Fruit fly (Drosophila melanogaster) whole organism, embryonic: ENCODE measurements around the gene CG3149.

Experiments
- Awh ChIP-seq: fragments of 200-800 bp; sonication (Bioruptor generic); IDR thresholded peaks from 2 replicates; pipeline ENCODE4, ENCODE4 v1.3.6; 2022; ENCODE audit warnings: missing biosample characterization, missing genetic modification characterization
- BEAF-32 ChIP-seq: fragments of 200-800 bp; sonication (Bioruptor generic); optimal IDR thresholded peaks from 3 replicates; lab custom pipeline; 2017; ENCODE audit warnings: missing biosample characterization, missing genetic modification characterization, mild to moderate bottlenecking, moderate library complexity, missing genetic modification reagents
- CG12219 ChIP-seq: fragments of 200-800 bp; sonication (Bioruptor generic); optimal IDR thresholded peaks from 3 replicates; lab custom pipeline; 2018; ENCODE audit warnings: missing biosample characterization, mild to moderate bottlenecking, missing genetic modification characterization
- CG14014 ChIP-seq: fragments of 200-800 bp; sonication (Bioruptor generic); IDR thresholded peaks from 2 replicates; pipeline ENCODE4 v1.3.6; 2022; ENCODE audit warnings: missing biosample characterization, missing genetic modification characterization
- CG1647 ChIP-seq: fragments of 200-800 bp; sonication (Bioruptor generic); optimal IDR thresholded peaks from 3 replicates; lab custom pipeline; 2016; ENCODE audit warnings: missing biosample characterization, missing genetic modification characterization
- CG16863 ChIP-seq: fragments of 200-800 bp; sonication (Bioruptor generic); optimal IDR thresholded peaks from 3 replicates; lab custom pipeline; 2016; ENCODE audit warnings: missing biosample characterization, missing genetic modification characterization
- CG17186 ChIP-seq: fragments of 200-800 bp; sonication (Bioruptor generic); optimal IDR thresholded peaks from 3 replicates; lab custom pipeline; 2017; ENCODE audit warnings: missing biosample characterization, missing genetic modification reagents, missing genetic modification characterization
- CG18619 ChIP-seq: fragments of 200-800 bp; sonication (Bioruptor generic); optimal IDR thresholded peaks from 3 replicates; lab custom pipeline; 2017; ENCODE audit warnings: missing biosample characterization, mild to moderate bottlenecking, missing genetic modification characterization
- CG2120 ChIP-seq: fragments of 200-800 bp; sonication (Bioruptor generic); optimal IDR thresholded peaks from 3 replicates; lab custom pipeline; 2016; ENCODE audit warnings: missing biosample characterization, missing genetic modification characterization
- CG2678 ChIP-seq: fragments of 200-800 bp; sonication (Bioruptor generic); optimal IDR thresholded peaks from 3 replicates; lab custom pipeline; 2019; ENCODE audit warnings: missing biosample characterization, mild to moderate bottlenecking, missing genetic modification characterization, moderate library complexity
- CG2712 ChIP-seq: fragments of 200-800 bp; optimal IDR thresholded peaks from 3 replicates; lab custom pipeline; 2019; ENCODE audit warnings: missing biosample characterization, mild to moderate bottlenecking, missing genetic modification characterization, moderate library complexity
- CG32532 ChIP-seq: fragments of 200-800 bp; sonication (Bioruptor generic); IDR thresholded peaks from 2 replicates; pipeline ENCODE4 v1.3.6; 2022; ENCODE audit warnings: missing biosample characterization, missing genetic modification characterization
- CG34422 ChIP-seq: fragments of 200-800 bp; sonication (Bioruptor generic); IDR thresholded peaks from 3 replicates; pipeline ENCODE4 v1.3.6; 2022; ENCODE audit warnings: missing biosample characterization, missing genetic modification characterization
- CG7271 ChIP-seq: fragments of 200-800 bp; sonication (Bioruptor generic); optimal IDR thresholded peaks from 2 replicates; lab custom pipeline; 2018; ENCODE audit warnings: missing biosample characterization, mild to moderate bottlenecking, missing genetic modification characterization, moderate library complexity
- CG7987 ChIP-seq: fragments of 200-800 bp; sonication (Bioruptor generic); optimal IDR thresholded peaks from 2 replicates; lab custom pipeline; 2018; ENCODE audit warnings: missing biosample characterization, mild to moderate bottlenecking, missing genetic modification characterization, moderate library complexity
- CG8944 ChIP-seq: fragments of 200-800 bp; sonication (Bioruptor generic); optimal IDR thresholded peaks from 3 replicates; lab custom pipeline; 2016; ENCODE audit warnings: missing biosample characterization, missing genetic modification characterization
- CG9609 ChIP-seq: fragments of 200-800 bp; sonication (Bioruptor generic); optimal IDR thresholded peaks from 3 replicates; lab custom pipeline; 2016; ENCODE audit warnings: missing biosample characterization, missing genetic modification characterization
- CrebB ChIP-seq: fragments of 200-800 bp; sonication (Bioruptor generic); optimal IDR thresholded peaks from 3 replicates; lab custom pipeline; 2018; ENCODE audit warnings: missing biosample characterization, mild to moderate bottlenecking, missing genetic modification characterization
- Fer2 ChIP-seq: fragments of 200-800 bp; sonication (Bioruptor generic); optimal IDR thresholded peaks from 2 replicates; lab custom pipeline; 2018; ENCODE audit warnings: missing biosample characterization, mild to moderate bottlenecking, missing genetic modification characterization, moderate library complexity
- HLH3B ChIP-seq: fragments of 200-800 bp; sonication (Bioruptor generic); IDR thresholded peaks from 2 replicates; pipeline ENCODE4 v1.3.6; 2022; ENCODE audit warnings: missing biosample characterization, missing genetic modification characterization
- Hr3 ChIP-seq: fragments of 200-800 bp; sonication (Bioruptor generic); optimal IDR thresholded peaks from 3 replicates; lab custom pipeline; 2016; ENCODE audit warnings: missing biosample characterization, missing genetic modification characterization
- Med ChIP-seq: fragments of 200-800 bp; sonication (Bioruptor generic); peaks from one replicate; lab custom pipeline; 2016; ENCODE audit warnings: missing biosample characterization, missing genetic modification characterization, mild to moderate bottlenecking, inconsistent platforms, moderate library complexity
- Pdp1 ChIP-seq, 2 experiments: fragments of 200-800 bp; sonication (Bioruptor generic); optimal IDR thresholded peaks; 3 replicates each; lab custom pipeline; 2016; ENCODE audit warnings: missing biosample characterization in 2 of 2, missing genetic modification characterization in 2 of 2, mild to moderate bottlenecking in 1 of 2, moderate library complexity in 1 of 2
- Poxn ChIP-seq: fragments of 200-800 bp; sonication (Bioruptor generic); IDR thresholded peaks from 2 replicates; pipeline ENCODE4 v1.3.6; 2022; ENCODE audit warnings: missing biosample characterization, missing genetic modification characterization
- Ravus ChIP-seq: fragments of 200-800 bp; sonication (Bioruptor generic); IDR thresholded peaks from 2 replicates; pipeline ENCODE4 v1.3.6; 2022; ENCODE audit warnings: missing biosample characterization, missing genetic modification characterization
- Rfx ChIP-seq: fragments of 200-800 bp; sonication (Bioruptor generic); IDR thresholded peaks from 2 replicates; pipeline ENCODE4 v1.3.6; 2022; ENCODE audit warnings: missing biosample characterization, missing genetic modification characterization
- Scr ChIP-seq: fragments of 200-800 bp; sonication (Bioruptor generic); IDR thresholded peaks from 2 replicates; pipeline ENCODE4 v1.3.6; 2022; ENCODE audit warnings: missing biosample characterization, missing genetic modification characterization; ENCODE audit not compliant: partially characterized antibody
- Xbp1 ChIP-seq: fragments of 200-800 bp; sonication (Bioruptor generic); optimal IDR thresholded peaks from 3 replicates; lab custom pipeline; 2016; ENCODE audit warnings: missing biosample characterization, mild to moderate bottlenecking, missing genetic modification characterization
- ab ChIP-seq: fragments of 200-800 bp; sonication (Bioruptor generic); optimal IDR thresholded peaks from 2 replicates; lab custom pipeline; 2016; ENCODE audit warnings: missing biosample characterization, missing genetic modification characterization
- al ChIP-seq: fragments of 200-800 bp; sonication (Bioruptor generic); IDR thresholded peaks from 2 replicates; pipeline ENCODE4 v1.3.6; 2022; ENCODE audit warnings: missing biosample characterization, missing genetic modification characterization
- amos ChIP-seq: fragments of 200-800 bp; sonication (Bioruptor generic); IDR thresholded peaks from 2 replicates; pipeline ENCODE4 v1.3.6; 2022; ENCODE audit warnings: missing biosample characterization, missing genetic modification characterization; ENCODE audit not compliant: partially characterized antibody
- bbx ChIP-seq: fragments of 200-800 bp; sonication (Bioruptor generic); IDR thresholded peaks from 2 replicates; pipeline ENCODE4 v1.3.6; 2022; ENCODE audit warnings: missing biosample characterization, missing genetic modification characterization; ENCODE audit not compliant: partially characterized antibody
- bigmax ChIP-seq: fragments of 200-800 bp; sonication (Bioruptor generic); optimal IDR thresholded peaks from 2 replicates; lab custom pipeline; 2018; ENCODE audit warnings: missing biosample characterization, mild to moderate bottlenecking, missing genetic modification characterization
- bowl ChIP-seq: fragments of 200-800 bp; sonication (Bioruptor generic); IDR thresholded peaks from 2 replicates; pipeline ENCODE4 v1.3.6; 2022; ENCODE audit warnings: missing biosample characterization, missing genetic modification characterization
- dmrt99B ChIP-seq: fragments of 200-800 bp; sonication (Bioruptor generic); optimal IDR thresholded peaks from 2 replicates; lab custom pipeline; 2018; ENCODE audit warnings: missing biosample characterization, mild to moderate bottlenecking, missing genetic modification characterization, moderate library complexity
- dpn ChIP-seq, 2 experiments: fragments of 200-800 bp; sonication (Bioruptor generic); optimal IDR thresholded peaks; 3 replicates each; lab custom pipeline; 2016; ENCODE audit warnings: missing biosample characterization in 2 of 2, missing genetic modification characterization in 2 of 2
- ftz-f1 ChIP-seq: fragments of 200-800 bp; sonication (Bioruptor generic); optimal IDR thresholded peaks from 2 replicates; lab custom pipeline; 2016; ENCODE audit warnings: missing biosample characterization, missing genetic modification characterization
- gsb-n ChIP-seq: fragments of 200-800 bp; sonication (Bioruptor generic); optimal IDR thresholded peaks from 3 replicates; lab custom pipeline; 2018; ENCODE audit warnings: missing biosample characterization, mild to moderate bottlenecking, missing genetic modification characterization
- jumu ChIP-seq: fragments of 200-800 bp; sonication (Bioruptor generic); optimal IDR thresholded peaks from 3 replicates; lab custom pipeline; 2016; ENCODE audit warnings: missing biosample characterization, missing genetic modification characterization
- kni ChIP-seq: fragments of 200-800 bp; sonication (Bioruptor generic); optimal IDR thresholded peaks from 3 replicates; lab custom pipeline; 2017; ENCODE audit warnings: mild to moderate bottlenecking, missing biosample characterization, missing genetic modification reagents, missing genetic modification characterization
- prd ChIP-seq, 3 experiments: fragments of >200 bp in 2 of 3; fragments of 200-800 bp in 1 of 3; sonication (Bioruptor generic) in 1 of 3; optimal IDR thresholded peaks in 2 of 3; IDR thresholded peaks in 1 of 3; 2 replicates in 2 of 3; 3 replicates in 1 of 3; pipeline versions ENCODE4 v1.3.6 to Lab custom; 2017 to 2022; ENCODE audit warnings: missing biosample characterization in 1 of 3, missing genetic modification characterization in 1 of 3
- ro ChIP-seq: fragments of 200-800 bp; sonication (Bioruptor generic); IDR thresholded peaks from 2 replicates; pipeline ENCODE4 v1.3.6; 2022; ENCODE audit warnings: missing biosample characterization, missing genetic modification characterization
- sc ChIP-seq, 3 experiments: fragments of >200 bp in 2 of 3; fragments of 200-800 bp in 1 of 3; sonication (Bioruptor generic) in 1 of 3; optimal IDR thresholded peaks; 2 replicates in 2 of 3; 3 replicates in 1 of 3; lab custom pipeline; 2017; ENCODE audit warnings: mild to moderate bottlenecking in 1 of 3, missing biosample characterization in 1 of 3, missing genetic modification characterization in 1 of 3, missing genetic modification reagents in 1 of 3
- trh ChIP-seq: fragments of 200-800 bp; sonication (Bioruptor generic); optimal IDR thresholded peaks from 2 replicates; lab custom pipeline; 2016; ENCODE audit warnings: missing biosample characterization, missing genetic modification characterization
- wdn ChIP-seq: fragments of 200-800 bp; sonication (Bioruptor generic); IDR thresholded peaks from 2 replicates; pipeline ENCODE4 v1.3.6; 2022; ENCODE audit warnings: missing biosample characterization, missing genetic modification characterization
- zen2 ChIP-seq: fragments of 200-800 bp; sonication (Bioruptor generic); IDR thresholded peaks from 3 replicates; pipeline ENCODE4 v1.3.6; 2022; ENCODE audit warnings: missing biosample characterization, missing genetic modification characterization; ENCODE audit not compliant: partially characterized antibody

The CG3149 gene

dm6 chrX:5672243-5673051, 22.6 kb downstream of the CG3149 start, which contains the start of gene RpL35 (continued):
- TF ChIP-seq bigmax (GFP tag; lab: Kevin White, UChicago) (peak; percentile 77), CG12219 (peak; percentile 52), bbx (no peak; the same call in 1 of the 2 replicates), CrebB (peak; percentile 44), CG7987 (peak; percentile 51)

- TF ChIP-seq CG8944 (peak; percentile 22), CG2678 (no peak), jumu (GFP tag; lab: Kevin White, UChicago) (no peak), Pdp1 (GFP tag; optimal IDR thresholded peaks at IDR 0.05; lab: Kevin White, UChicago) (peak; percentile 30 to 64), CG2712 (tag; lab: Kevin White, UChicago) (peak; percentile 22), kni (GFP tag; lab: Kevin White, UChicago) (peak; percentile 55), CG2120 (GFP tag; lab: Kevin White, UChicago) (peak; percentile 46), ftz-f1 (no peak), ab (GFP tag; lab: Kevin White, UChicago) (no peak), CG16863 (GFP tag; lab: Kevin White, UChicago) (no peak), dmrt99B (no peak), amos (GFP tag; lab: Robert Waterston, UW) (peak; percentile 66), bowl (no peak), CG1647 (peak; percentile 26), Xbp1 (peak; percentile 59), dpn (GFP tag; optimal IDR thresholded peaks at IDR 0.05; lab: Kevin White, UChicago) (peak; percentile 3 to 35), CG34422 (peak; percentile 53; the same call in 1 of the 3 replicates), BEAF-32 (GFP tag; lab: Kevin White, UChicago) (peak; percentile 68), Poxn (GFP tag; lab: Robert Waterston, UW) (no peak), CG32532 (GFP tag; lab: Robert Waterston, UW) (peak; percentile 36; the same call in 1 of the 2 replicates), prd (optimal IDR thresholded peaks at IDR 0.05; lab: Kevin White, UChicago) (no peak), prd (GFP tag; IDR thresholded peaks at IDR 0.05; lab: Robert Waterston, UW) (peak; percentile 63; the same call in 1 of the 3 replicates), sc (optimal IDR thresholded peaks at IDR 0.05; lab: Kevin White, UChicago) (no peak), sc (GFP tag; optimal IDR thresholded peaks at IDR 0.05; lab: Kevin White, UChicago) (no peak), al (GFP tag; lab: Robert Waterston, UW) (peak; percentile 32; the same call in 1 of the 2 replicates), Awh (GFP tag; lab: Robert Waterston, UW) (no peak), bbx (peak; percentile 57), Med (GFP tag; lab: Kevin White, UChicago) (peak; percentile 87), wdn (no peak), Fer2 (tag; lab: Kevin White, UChicago) (no peak), CG18619 (no peak), HLH3B (GFP tag; lab: Robert Waterston, UW) (no peak), trh (GFP tag; lab: Kevin White, UChicago) (no peak), Rfx (GFP tag; lab: Robert Waterston, UW) (peak; percentile 73), Hr3 (GFP tag; lab: Kevin White, UChicago) (peak; percentile 33), CG17186 (GFP tag; lab: Kevin White, UChicago) (no peak), CG7271 (tag; lab: Kevin White, UChicago) (no peak), zen2 (GFP tag; lab: Robert Waterston, UW) (no peak), CG14014 (GFP tag; lab: Robert Waterston, UW) (no peak), gsb-n (no peak), ro (GFP tag; lab: Robert Waterston, UW) (no peak), Scr (GFP tag; lab: Robert Waterston, UW) (peak; percentile 37), CG9609 (GFP tag; lab: Kevin White, UChicago) (peak; percentile 29), Ravus (GFP tag; lab: Robert Waterston, UW) (no peak)
Measured at dm6 chrX:5671537-5672029, 23.4 kb downstream of the CG3149 start, which contains the start of gene Rab18. Gene Rab18 (minus strand): TSS chrX:5671812.
